Fruit fly (Drosophila melanogaster): Measurements from ENCODE around the gene Orct.

Gene Orct

dm6 chr3R:24231206-24231502 is 44.9 kb upstream of the Orct start:
- TF ChIP-seq scrt (GFP tag; optimal IDR thresholded peaks at IDR 0.05) (no peak), CG11696 (GFP tag; IDR thresholded peaks at IDR 0.05) (no peak), CG1529 (GFP tag; optimal IDR thresholded peaks at IDR 0.05) (no peak), CG4282 (GFP tag; optimal IDR thresholded peaks at IDR 0.05) (peak; percentile 6), CkIIα-i1 (GFP tag; IDR thresholded peaks at IDR 0.05) (no peak), CG10654 (GFP tag; optimal IDR thresholded peaks at IDR 0.05) (no peak), CHES-1-like (GFP tag; optimal IDR thresholded peaks at IDR 0.05) (no peak), CG15479 (GFP tag; optimal IDR thresholded peaks at IDR 0.05) (peak; percentile 10), tio (GFP tag; optimal IDR thresholded peaks at IDR 0.05) (no peak), chinmo (GFP tag; IDR thresholded peaks at IDR 0.05; ENCODE audit: partially characterized antibody) (peak; percentile 67; the same call in 2 of the 4 replicates), CG2678 (tag; optimal IDR thresholded peaks at IDR 0.05) (no peak), lbe (GFP tag; optimal IDR thresholded peaks at IDR 0.05) (no peak), CG11695 (GFP tag; IDR thresholded peaks at IDR 0.05) (no peak), hkb (optimal IDR thresholded peaks at IDR 0.05) (no peak), hkb (GFP tag; IDR thresholded peaks at IDR 0.05) (no peak), ara (GFP tag; IDR thresholded peaks at IDR 0.05) (no peak), CG10543 (GFP tag; optimal IDR thresholded peaks at IDR 0.05) (peak; percentile 1), CG6854 (GFP tag; optimal IDR thresholded peaks at IDR 0.05) (no peak), chif (GFP tag; optimal IDR thresholded peaks at IDR 0.05) (no peak), jigr1 (GFP tag; IDR thresholded peaks at IDR 0.05) (no peak), CG6654 (GFP tag; optimal IDR thresholded peaks at IDR 0.05) (no peak), mirr (GFP tag; optimal IDR thresholded peaks at IDR 0.05) (peak; percentile 37), CG34422 (GFP tag; IDR thresholded peaks at IDR 0.05) (peak; percentile 51; the same call in 1 of the 3 replicates), CG12391 (tag; optimal IDR thresholded peaks at IDR 0.05) (no peak), dysf (GFP tag; IDR thresholded peaks at IDR 0.05) (no peak), Doc2 (GFP tag; IDR thresholded peaks at IDR 0.05) (no peak), ham (GFP tag; IDR thresholded peaks at IDR 0.05) (no peak), CG9609 (GFP tag; optimal IDR thresholded peaks at IDR 0.05) (no peak), Oli (tag; optimal IDR thresholded peaks at IDR 0.05) (no peak), gem (tag; optimal IDR thresholded peaks at IDR 0.05) (no peak), CG7556 (GFP tag; optimal IDR thresholded peaks at IDR 0.05) (no peak), ssp (GFP tag; IDR thresholded peaks at IDR 0.05) (no peak), CG32532 (GFP tag; IDR thresholded peaks at IDR 0.05) (no peak), sim (GFP tag; IDR thresholded peaks at IDR 0.05) (no peak), CG15601 (tag; optimal IDR thresholded peaks at IDR 0.05) (no peak), inv (GFP tag; IDR thresholded peaks at IDR 0.05; ENCODE audit: partially characterized antibody) (no peak), CoRest (tag; optimal IDR thresholded peaks at IDR 0.05) (no peak), sqz (GFP tag; optimal IDR thresholded peaks at IDR 0.05) (no peak), Med (GFP tag) (peak; percentile 59), CG31441 (GFP tag; IDR thresholded peaks at IDR 0.05) (no peak), h (optimal IDR thresholded peaks at IDR 0.05) (no peak), CG4424 (GFP tag; optimal IDR thresholded peaks at IDR 0.05) (no peak), CG6254 (GFP tag; optimal IDR thresholded peaks at IDR 0.05) (no peak), CG9932 (GFP tag; IDR thresholded peaks at IDR 0.05) (no peak), CG12299 (tag; optimal IDR thresholded peaks at IDR 0.05) (no peak), CG34224 (GFP tag; IDR thresholded peaks at IDR 0.05; ENCODE audit: partially characterized antibody) (no peak), nom (GFP tag; optimal IDR thresholded peaks at IDR 0.05) (no peak), Xrp1 (GFP tag; IDR thresholded peaks at IDR 0.05) (no peak), CG8290 (GFP tag; optimal IDR thresholded peaks at IDR 0.05) (no peak), CG8290 (tag; optimal IDR thresholded peaks at IDR 0.05) (no peak), CG31365 (tag; optimal IDR thresholded peaks at IDR 0.05) (no peak), NC2α (GFP tag; optimal IDR thresholded peaks at IDR 0.05) (no peak), dmrt11E (tag; optimal IDR thresholded peaks at IDR 0.05) (no peak)
